Fruit fly (Drosophila melanogaster) whole organism, embryonic: Measurements from ENCODE around the gene CG4956.
A peak's percentile ranks its signal among the peaks of the same experiment; 100 is the strongest.

ENCODE experiments used
- CG10147 ChIP-seq: fragments of 200-800 bp; sonication (Bioruptor generic); optimal IDR thresholded peaks from 2 replicates; lab custom pipeline; 2019; ENCODE audit warnings: missing biosample characterization, mild to moderate bottlenecking, missing genetic modification characterization, moderate library complexity
- CG10543 ChIP-seq: fragments of 200-800 bp; sonication (Bioruptor generic); optimal IDR thresholded peaks from 3 replicates; lab custom pipeline; 2017; ENCODE audit warnings: missing biosample characterization, mild to moderate bottlenecking, missing genetic modification characterization, moderate library complexity
- CG10979 ChIP-seq: fragments of 200-800 bp; sonication (Bioruptor generic); optimal IDR thresholded peaks from 2 replicates; lab custom pipeline; 2018; ENCODE audit warnings: missing biosample characterization, mild to moderate bottlenecking, missing genetic modification characterization, moderate library complexity
- CG11504 ChIP-seq: fragments of 200-800 bp; sonication (Bioruptor generic); optimal IDR thresholded peaks from 3 replicates; lab custom pipeline; 2019; ENCODE audit warnings: missing biosample characterization, mild to moderate bottlenecking, missing genetic modification characterization, moderate library complexity
- CG13894 ChIP-seq: fragments of 200-800 bp; sonication (Bioruptor generic); optimal IDR thresholded peaks from 3 replicates; lab custom pipeline; 2018; ENCODE audit warnings: missing biosample characterization, mild to moderate bottlenecking, missing genetic modification characterization, moderate library complexity
- CG15514 ChIP-seq: fragments of 200-800 bp; sonication (Bioruptor generic); optimal IDR thresholded peaks from 3 replicates; lab custom pipeline; 2017; ENCODE audit warnings: missing biosample characterization, missing genetic modification characterization, mild to moderate bottlenecking, moderate library complexity, missing genetic modification reagents
- CG16815 ChIP-seq: fragments of 200-800 bp; sonication (Bioruptor generic); optimal IDR thresholded peaks from 3 replicates; lab custom pipeline; 2017; ENCODE audit warnings: missing biosample characterization, mild to moderate bottlenecking, missing genetic modification characterization
- CG32532 ChIP-seq: fragments of 200-800 bp; sonication (Bioruptor generic); IDR thresholded peaks from 2 replicates; pipeline ENCODE4 v1.3.6; 2022; ENCODE audit warnings: missing biosample characterization, missing genetic modification characterization
- CG7556 ChIP-seq: fragments of 200-800 bp; sonication (Bioruptor generic); optimal IDR thresholded peaks from 2 replicates; lab custom pipeline; 2017; ENCODE audit warnings: missing biosample characterization, mild to moderate bottlenecking, missing genetic modification characterization
- CG9876 ChIP-seq: fragments of 200-800 bp; sonication (Bioruptor generic); optimal IDR thresholded peaks from 2 replicates; lab custom pipeline; 2016; ENCODE audit warnings: missing biosample characterization, missing genetic modification characterization
- Chrac-16 ChIP-seq: fragments of 200-800 bp; sonication (Bioruptor generic); optimal IDR thresholded peaks from 3 replicates; lab custom pipeline; 2016; ENCODE audit warnings: missing biosample characterization, missing genetic modification characterization
- Dbx ChIP-seq: fragments of 200-800 bp; sonication (Bioruptor generic); IDR thresholded peaks from 3 replicates; pipeline ENCODE4 v1.3.6; 2022; ENCODE audit warnings: missing biosample characterization, missing genetic modification characterization
- Deaf1 ChIP-seq: fragments of 200-800 bp; optimal IDR thresholded peaks from 3 replicates; lab custom pipeline; 2019; ENCODE audit warnings: missing biosample characterization, mild to moderate bottlenecking, missing genetic modification characterization, moderate library complexity
- Dfd ChIP-seq, 2 experiments: fragments of >200 bp; optimal IDR thresholded peaks; 2 replicates each; lab custom pipeline; 2017; ENCODE audit warnings: missing biosample characterization in 2 of 2, missing genetic modification characterization in 2 of 2
- Drgx ChIP-seq: fragments of 200-800 bp; sonication (Bioruptor generic); IDR thresholded peaks from 2 replicates; pipeline ENCODE4 v1.3.6; 2022; ENCODE audit warnings: missing biosample characterization, missing genetic modification characterization
- Ets97D ChIP-seq: fragments of 200-800 bp; sonication (Bioruptor generic); optimal IDR thresholded peaks from 3 replicates; lab custom pipeline; 2016; ENCODE audit warnings: missing biosample characterization, missing genetic modification characterization
- Gsc ChIP-seq: fragments of 200-800 bp; sonication (Bioruptor generic); IDR thresholded peaks from 2 replicates; pipeline ENCODE4 v1.3.6; 2022; ENCODE audit warnings: missing biosample characterization, missing genetic modification characterization
- HLHmδ ChIP-seq: fragments of 200-800 bp; sonication (Bioruptor generic); optimal IDR thresholded peaks from 2 replicates; lab custom pipeline; 2018; ENCODE audit warnings: missing biosample characterization, mild to moderate bottlenecking, missing genetic modification characterization, moderate library complexity
- HmgZ ChIP-seq: fragments of 200-800 bp; sonication (Bioruptor generic); optimal IDR thresholded peaks from 2 replicates; lab custom pipeline; 2018; ENCODE audit warnings: missing biosample characterization, mild to moderate bottlenecking, missing genetic modification characterization
- Jarid2 ChIP-seq: fragments of 200-800 bp; sonication (Bioruptor generic); optimal IDR thresholded peaks from 3 replicates; lab custom pipeline; 2017; ENCODE audit warnings: mild to moderate bottlenecking, missing biosample characterization, missing genetic modification reagents, missing genetic modification characterization
- MBD-R2 ChIP-seq: fragments of 200-800 bp; sonication (Bioruptor generic); IDR thresholded peaks from 2 replicates; pipeline ENCODE4 v1.3.6; 2022; ENCODE audit warnings: missing biosample characterization, missing genetic modification characterization
- NC2β ChIP-seq: fragments of 200-800 bp; sonication (Bioruptor generic); optimal IDR thresholded peaks from 2 replicates; lab custom pipeline; 2016; ENCODE audit warnings: missing biosample characterization, missing genetic modification characterization
- NK7.1 ChIP-seq: fragments of 200-800 bp; sonication (Bioruptor generic); optimal IDR thresholded peaks from 3 replicates; lab custom pipeline; 2016; ENCODE audit warnings: missing biosample characterization, missing genetic modification characterization
- Nf-YA ChIP-seq: fragments of 200-800 bp; sonication (Bioruptor generic); IDR thresholded peaks from 2 replicates; pipeline ENCODE4 v1.3.6; 2022; ENCODE audit warnings: missing biosample characterization, missing genetic modification characterization
- Taf1 ChIP-seq: fragments of 200-800 bp; sonication (Bioruptor generic); IDR thresholded peaks from 2 replicates; pipeline ENCODE4 v1.3.6; 2022; ENCODE audit warnings: missing biosample characterization, missing genetic modification characterization
- Trl ChIP-seq, 3 experiments: fragments of >200 bp in 2 of 3; fragments of 200-800 bp in 1 of 3; sonication (Bioruptor generic) in 1 of 3; optimal IDR thresholded peaks; 2 replicates in 1 of 3; 3 replicates in 2 of 3; lab custom pipeline; 2016 to 2017; ENCODE audit warnings: missing biosample characterization in 1 of 3, missing genetic modification characterization in 1 of 3
- ap ChIP-seq: fragments of 200-800 bp; sonication (Bioruptor generic); IDR thresholded peaks from 2 replicates; pipeline ENCODE4 v1.3.6; 2022; ENCODE audit warnings: missing biosample characterization, missing genetic modification characterization
- bsh ChIP-seq, 2 experiments: fragments of 200-800 bp; sonication (Bioruptor generic); optimal IDR thresholded peaks; 2 replicates each; lab custom pipeline; 2017 to 2018; ENCODE audit warnings: mild to moderate bottlenecking in 2 of 2, missing biosample characterization in 2 of 2, missing genetic modification characterization in 2 of 2, moderate library complexity in 1 of 2
- chinmo ChIP-seq: fragments of 200-800 bp; sonication (Bioruptor generic); IDR thresholded peaks from 4 replicates; pipeline ENCODE4 v1.3.6; 2022; ENCODE audit warnings: missing biosample characterization, missing genetic modification characterization; ENCODE audit not compliant: partially characterized antibody
- dysf ChIP-seq: fragments of 200-800 bp; sonication (Bioruptor generic); IDR thresholded peaks from 3 replicates; pipeline ENCODE4 v1.3.6; 2022; ENCODE audit warnings: missing biosample characterization, missing genetic modification characterization
- en ChIP-seq: fragments of 200-800 bp; sonication (Bioruptor generic); optimal IDR thresholded peaks from 2 replicates; lab custom pipeline; 2016; ENCODE audit warnings: missing biosample characterization, missing genetic modification characterization
- eyg ChIP-seq: fragments of 200-800 bp; sonication (Bioruptor generic); optimal IDR thresholded peaks from 3 replicates; lab custom pipeline; 2016; ENCODE audit warnings: missing biosample characterization, missing genetic modification characterization
- fd102C ChIP-seq: fragments of 200-800 bp; sonication (Bioruptor generic); optimal IDR thresholded peaks from 2 replicates; lab custom pipeline; 2018; ENCODE audit warnings: missing biosample characterization, mild to moderate bottlenecking, missing genetic modification characterization, moderate library complexity
- gcm2 ChIP-seq: fragments of 200-800 bp; sonication (Bioruptor generic); optimal IDR thresholded peaks from 2 replicates; lab custom pipeline; 2016; ENCODE audit warnings: missing biosample characterization, missing genetic modification characterization
- gro ChIP-seq: fragments of 200-800 bp; sonication (Bioruptor generic); optimal IDR thresholded peaks from 2 replicates; lab custom pipeline; 2016; ENCODE audit warnings: missing biosample characterization, missing genetic modification characterization
- inv ChIP-seq: fragments of 200-800 bp; sonication (Bioruptor generic); IDR thresholded peaks from 2 replicates; pipeline ENCODE4 v1.3.6; 2022; ENCODE audit warnings: missing biosample characterization, missing genetic modification characterization; ENCODE audit not compliant: partially characterized antibody
- jing ChIP-seq: fragments of 200-800 bp; sonication (Bioruptor generic); optimal IDR thresholded peaks from 2 replicates; lab custom pipeline; 2018; ENCODE audit warnings: missing biosample characterization, mild to moderate bottlenecking, missing genetic modification characterization
- lmd ChIP-seq: fragments of 200-800 bp; sonication (Bioruptor generic); IDR thresholded peaks from 2 replicates; pipeline ENCODE4 v1.3.6; 2022; ENCODE audit warnings: missing biosample characterization, missing genetic modification characterization
- otp ChIP-seq: fragments of 200-800 bp; sonication (Bioruptor generic); IDR thresholded peaks from 3 replicates; pipeline ENCODE4, ENCODE4 v1.3.6; 2022; ENCODE audit warnings: missing biosample characterization, missing genetic modification characterization
- pan ChIP-seq, 4 experiments: fragments of >200 bp in 3 of 4; fragments of 200-800 bp in 1 of 4; sonication (Bioruptor generic) in 1 of 4; optimal IDR thresholded peaks in 3 of 4; IDR thresholded peaks in 1 of 4; 2 replicates each; pipeline versions ENCODE4 v1.3.6 to Lab custom; 2017 to 2022; ENCODE audit warnings: missing biosample characterization in 2 of 4, missing genetic modification characterization in 2 of 4, mixed read lengths in 1 of 4
- sd ChIP-seq: fragments of 200-800 bp; sonication (Bioruptor generic); optimal IDR thresholded peaks from 3 replicates; lab custom pipeline; 2018; ENCODE audit warnings: missing biosample characterization, mild to moderate bottlenecking, missing genetic modification characterization, moderate library complexity
- sisA ChIP-seq: fragments of 200-800 bp; sonication (Bioruptor generic); IDR thresholded peaks from 2 replicates; pipeline ENCODE4 v1.3.6; 2022; ENCODE audit warnings: missing biosample characterization, missing genetic modification characterization
- so ChIP-seq: fragments of 200-800 bp; sonication (Bioruptor generic); IDR thresholded peaks from 3 replicates; pipeline ENCODE4 v1.3.6; 2022; ENCODE audit warnings: missing biosample characterization, missing genetic modification characterization
- sob ChIP-seq: fragments of 200-800 bp; sonication (Bioruptor generic); IDR thresholded peaks from 2 replicates; pipeline ENCODE4 v1.3.6; 2022; ENCODE audit warnings: missing biosample characterization, missing genetic modification characterization
- sr ChIP-seq: fragments of 200-800 bp; sonication (Bioruptor generic); IDR thresholded peaks from 3 replicates; pipeline ENCODE4 v1.3.6; 2022; ENCODE audit warnings: missing biosample characterization, missing genetic modification characterization
- sug ChIP-seq: fragments of 200-800 bp; optimal IDR thresholded peaks from 2 replicates; lab custom pipeline; 2019; ENCODE audit warnings: missing biosample characterization, mild to moderate bottlenecking, missing genetic modification characterization, moderate library complexity
- trem ChIP-seq: fragments of 200-800 bp; optimal IDR thresholded peaks from 3 replicates; lab custom pipeline; 2019; ENCODE audit warnings: missing biosample characterization, mild to moderate bottlenecking, missing genetic modification characterization, moderate library complexity
- vvl ChIP-seq: fragments of 200-800 bp; sonication (Bioruptor generic); IDR thresholded peaks from 2 replicates; pipeline ENCODE4 v1.3.6; 2022; ENCODE audit warnings: missing biosample characterization, missing genetic modification characterization
- zen2 ChIP-seq: fragments of 200-800 bp; sonication (Bioruptor generic); IDR thresholded peaks from 3 replicates; pipeline ENCODE4 v1.3.6; 2022; ENCODE audit warnings: missing biosample characterization, missing genetic modification characterization; ENCODE audit not compliant: partially characterized antibody
- zfh2 ChIP-seq: fragments of 200-800 bp; sonication (Bioruptor generic); optimal IDR thresholded peaks from 2 replicates; lab custom pipeline; 2016; ENCODE audit warnings: missing biosample characterization, missing genetic modification characterization

The CG4956 gene

dm6 chr3R:25740348-25740751 lies 37.8 kb downstream of the CG4956 start, which contains the start of gene LpR2 (continued):
- TF ChIP-seq Jarid2 (GFP tag; lab: Kevin White, UChicago) (peak; percentile 93), sob (peak; percentile 38; the same call in 1 of the 2 replicates), HLHmδ (GFP tag; lab: Kevin White, UChicago) (no peak), pan (optimal IDR thresholded peaks at IDR 0.05; lab: Kevin White, UChicago) (no peak), pan (GFP tag; optimal IDR thresholded peaks at IDR 0.05 in 1 of 2, IDR thresholded peaks at IDR 0.05 in 1 of 2) (peak in 1 of 2 experiments; percentile 40), chinmo (GFP tag; lab: Robert Waterston, UW) (peak; percentile 95), CG7556 (GFP tag; lab: Kevin White, UChicago) (no peak), eyg (GFP tag; lab: Kevin White, UChicago) (no peak), CG10543 (GFP tag; lab: Kevin White, UChicago) (peak; percentile 80), ap (GFP tag; lab: Robert Waterston, UW) (no peak), CG11504 (tag; lab: Kevin White, UChicago) (no peak), jing (GFP tag; lab: Kevin White, UChicago) (peak; percentile 84), NC2β (GFP tag; lab: Kevin White, UChicago) (no peak), Trl (optimal IDR thresholded peaks at IDR 0.05; lab: Kevin White, UChicago) (peak; percentile 81 to 91), Trl (GFP tag; optimal IDR thresholded peaks at IDR 0.05; lab: Kevin White, UChicago) (no peak), zen2 (peak; percentile 57; the same call in 2 of the 3 replicates), otp (GFP tag; lab: Robert Waterston, UW) (no peak), CG13894 (tag; lab: Kevin White, UChicago) (peak; percentile 64), Ets97D (no peak), zfh2 (GFP tag; lab: Kevin White, UChicago) (no peak), CG10147 (no peak), so (GFP tag; lab: Robert Waterston, UW) (0 out of 3 replicates have a peak, but pooled peaks have one; percentile 16), en (no peak), NK7.1 (GFP tag; lab: Kevin White, UChicago) (no peak), CG9876 (GFP tag; lab: Kevin White, UChicago) (no peak), sr (no peak), CG32532 (GFP tag; lab: Robert Waterston, UW) (peak; percentile 51; the same call in 1 of the 2 replicates), sisA (GFP tag; lab: Robert Waterston, UW) (no peak), gcm2 (GFP tag; lab: Kevin White, UChicago) (no peak), gro (peak; percentile 42), sug (tag; lab: Kevin White, UChicago) (peak; percentile 66), vvl (GFP tag; lab: Robert Waterston, UW) (0 out of 2 replicates have a peak, but pooled peaks have one; percentile 58), Taf1 (GFP tag; lab: Robert Waterston, UW) (no peak), Dfd (GFP tag; optimal IDR thresholded peaks at IDR 0.05; lab: Kevin White, UChicago) (no peak), MBD-R2 (GFP tag; lab: Robert Waterston, UW) (no peak), bsh (GFP tag; optimal IDR thresholded peaks at IDR 0.05; lab: Kevin White, UChicago) (peak in 1 of 2 experiments; percentile 1), sd (tag; lab: Kevin White, UChicago) (peak; percentile 56), Nf-YA (GFP tag; lab: Robert Waterston, UW) (peak; percentile 78; the same call in 1 of the 2 replicates), CG15514 (GFP tag; lab: Kevin White, UChicago) (peak; percentile 1), HmgZ (tag; lab: Kevin White, UChicago) (peak; percentile 42), inv (GFP tag; lab: Robert Waterston, UW) (peak; percentile 17; the same call in 1 of the 2 replicates), lmd (GFP tag; lab: Robert Waterston, UW) (no peak), Drgx (GFP tag; lab: Robert Waterston, UW) (peak; percentile 29; the same call in 1 of the 2 replicates), Gsc (no peak), trem (tag; lab: Kevin White, UChicago) (no peak), Dbx (GFP tag; lab: Robert Waterston, UW) (peak; percentile 70; the same call in 2 of the 3 replicates), Deaf1 (tag; lab: Kevin White, UChicago) (peak; percentile 100), Chrac-16 (GFP tag; lab: Kevin White, UChicago) (no peak), CG10979 (tag; lab: Kevin White, UChicago) (no peak), dysf (GFP tag; lab: Robert Waterston, UW) (no peak), fd102C (no peak), CG16815 (GFP tag; lab: Kevin White, UChicago) (no peak)
